Worm (Caenorhabditis elegans) whole organism, early embryonic: Measurements from ENCODE around the gene col-138.

Experiments
- F13C5.2 ChIP-seq: sonication (generic microtip); optimal IDR thresholded peaks from 2 replicates; lab custom pipeline; 2017; ENCODE audit warnings: mild to moderate bottlenecking, missing genetic modification characterization, inconsistent platforms, missing compliant biosample characterization
- ama-1 ChIP-seq: fragments of 150-350 bp; optimal IDR thresholded peaks from 2 replicates; lab custom pipeline; 2014
- ceh-13 ChIP-seq: fragments of 200-800 bp; sonication (Bioruptor generic); optimal IDR thresholded peaks from 2 replicates; lab custom pipeline; 2018; ENCODE audit warnings: mild to moderate bottlenecking, missing genetic modification characterization, missing compliant biosample characterization
- ceh-36 ChIP-seq: sonication (generic microtip); optimal IDR thresholded peaks from 2 replicates; lab custom pipeline; 2016; ENCODE audit warnings: missing genetic modification characterization, inconsistent platforms, missing compliant biosample characterization
- scrt-1 ChIP-seq: fragments of 200-800 bp; sonication (Bioruptor generic); IDR thresholded peaks from 2 replicates; pipeline ENCODE4 v1.3.6; 2022; ENCODE audit warnings: missing genetic modification characterization, missing compliant biosample characterization
- tbx-11 ChIP-seq: fragments of 200-800 bp; sonication (Bioruptor generic); IDR thresholded peaks from 2 replicates; pipeline ENCODE4 v1.3.6; 2022; ENCODE audit warnings: missing genetic modification characterization, missing compliant biosample characterization

- TF ChIP-seq scrt-1 (no peak), ama-1 (lab: Kevin White, UChicago) (no peak), ceh-13 (GFP tag; lab: Kevin White, UChicago) (no peak), tbx-11 (GFP tag; lab: Robert Waterston, UW) (no peak), F13C5.2 (no peak), ceh-36 (tag; lab: Kevin White, UChicago) (no peak)
These were observed 30.5 kb downstream of the col-138 start for ce11 chrIV:17153002-17153401.
